Fruit fly (Drosophila melanogaster) whole organism, embryonic: ENCODE data around the gene Brms1.
A peak's percentile ranks its signal among the peaks of the same experiment; 100 is the strongest.

Experiments used
- CG11696 ChIP-seq: fragments of 200-800 bp; sonication (Bioruptor generic); IDR thresholded peaks from 2 replicates; pipeline ENCODE4 v1.3.6; 2022; ENCODE audit warnings: missing biosample characterization, missing genetic modification characterization
- CG11723 ChIP-seq: fragments of 200-800 bp; sonication (Bioruptor generic); optimal IDR thresholded peaks from 2 replicates; lab custom pipeline; 2017; ENCODE audit warnings: missing biosample characterization, mild to moderate bottlenecking, missing genetic modification characterization
- CG12391 ChIP-seq: fragments of 200-800 bp; sonication (Bioruptor generic); optimal IDR thresholded peaks from 3 replicates; lab custom pipeline; 2018; ENCODE audit warnings: missing biosample characterization, mild to moderate bottlenecking, missing genetic modification characterization, moderate library complexity
- CG12769 ChIP-seq: fragments of 200-800 bp; sonication (Bioruptor generic); optimal IDR thresholded peaks from 2 replicates; lab custom pipeline; 2019; ENCODE audit warnings: missing biosample characterization, mild to moderate bottlenecking, missing genetic modification characterization, moderate library complexity
- CG15011 ChIP-seq: fragments of 200-800 bp; sonication (Bioruptor generic); optimal IDR thresholded peaks from 3 replicates; lab custom pipeline; 2018; ENCODE audit warnings: missing biosample characterization, mild to moderate bottlenecking, missing genetic modification characterization
- CG1603 ChIP-seq: fragments of 200-800 bp; sonication (Bioruptor generic); optimal IDR thresholded peaks from 2 replicates; lab custom pipeline; 2019; ENCODE audit warnings: missing biosample characterization, mild to moderate bottlenecking, missing genetic modification characterization, moderate library complexity
- CG17328 ChIP-seq: fragments of 200-800 bp; sonication (Bioruptor generic); IDR thresholded peaks from 2 replicates; pipeline ENCODE4 v1.3.6; 2022; ENCODE audit warnings: missing biosample characterization, missing genetic modification characterization
- CG17361 ChIP-seq: fragments of 200-800 bp; sonication (Bioruptor generic); IDR thresholded peaks from 3 replicates; pipeline ENCODE4 v1.3.6; 2022; ENCODE audit warnings: missing biosample characterization, missing genetic modification characterization
- CG17802 ChIP-seq: fragments of 200-800 bp; sonication (Bioruptor generic); optimal IDR thresholded peaks from 2 replicates; lab custom pipeline; 2018; ENCODE audit warnings: missing biosample characterization, mild to moderate bottlenecking, missing genetic modification characterization, moderate library complexity
- CG17829 ChIP-seq: fragments of 200-800 bp; optimal IDR thresholded peaks from 2 replicates; lab custom pipeline; 2019; ENCODE audit warnings: missing biosample characterization, mild to moderate bottlenecking, missing genetic modification characterization, moderate library complexity
- CG18011 ChIP-seq: fragments of 200-800 bp; sonication (Bioruptor generic); optimal IDR thresholded peaks from 2 replicates; lab custom pipeline; 2017; ENCODE audit warnings: missing biosample characterization, missing genetic modification characterization, mild to moderate bottlenecking, moderate library complexity, missing genotype
- CG18262 ChIP-seq: fragments of 200-800 bp; optimal IDR thresholded peaks from 3 replicates; lab custom pipeline; 2019; ENCODE audit warnings: missing biosample characterization, mild to moderate bottlenecking, missing genetic modification characterization, moderate library complexity
- CG18476 ChIP-seq: fragments of 200-800 bp; sonication (Bioruptor generic); optimal IDR thresholded peaks from 2 replicates; lab custom pipeline; 2016; ENCODE audit warnings: missing biosample characterization, mild to moderate bottlenecking, missing genetic modification characterization
- CG30403 ChIP-seq: fragments of 200-800 bp; sonication (Bioruptor generic); optimal IDR thresholded peaks from 3 replicates; lab custom pipeline; 2016; ENCODE audit warnings: missing biosample characterization, missing genetic modification characterization
- CG32772 ChIP-seq: fragments of 200-800 bp; sonication (Bioruptor generic); IDR thresholded peaks from 2 replicates; pipeline ENCODE4 v1.3.6; 2022; ENCODE audit warnings: missing biosample characterization, missing genetic modification characterization
- CG4360 ChIP-seq: fragments of 200-800 bp; sonication (Bioruptor generic); IDR thresholded peaks from 2 replicates; pipeline ENCODE4 v1.3.6; 2022; ENCODE audit warnings: missing biosample characterization, missing genetic modification characterization
- CG4424 ChIP-seq: fragments of 200-800 bp; sonication (Bioruptor generic); optimal IDR thresholded peaks from 3 replicates; lab custom pipeline; 2016; ENCODE audit warnings: missing biosample characterization, missing genetic modification characterization
- CG7963 ChIP-seq: fragments of 200-800 bp; sonication (Bioruptor generic); IDR thresholded peaks from 3 replicates; pipeline ENCODE4 v1.3.6; 2022; ENCODE audit warnings: missing biosample characterization, missing genetic modification characterization; ENCODE audit not compliant: partially characterized antibody
- CG9727 ChIP-seq: fragments of 200-800 bp; sonication (Bioruptor generic); optimal IDR thresholded peaks from 3 replicates; lab custom pipeline; 2017; ENCODE audit warnings: missing biosample characterization, mild to moderate bottlenecking, missing genetic modification characterization
- Dek ChIP-seq: fragments of 200-800 bp; sonication (Bioruptor generic); optimal IDR thresholded peaks from 3 replicates; lab custom pipeline; 2019; ENCODE audit warnings: missing biosample characterization, mild to moderate bottlenecking, missing genetic modification characterization, moderate library complexity
- E2f1 ChIP-seq: fragments of 200-800 bp; sonication (Bioruptor generic); IDR thresholded peaks from 2 replicates; pipeline ENCODE4 v1.3.6; 2022; ENCODE audit warnings: missing biosample characterization, missing genetic modification characterization
- ERR ChIP-seq: fragments of 200-800 bp; sonication (Bioruptor generic); optimal IDR thresholded peaks from 2 replicates; lab custom pipeline; 2016; ENCODE audit warnings: missing biosample characterization, missing genetic modification characterization
- Elba2 ChIP-seq: fragments of 200-800 bp; sonication (Bioruptor generic); optimal IDR thresholded peaks from 3 replicates; lab custom pipeline; 2016; ENCODE audit warnings: missing biosample characterization, missing genetic modification characterization
- Ets65A ChIP-seq: fragments of 200-800 bp; sonication (Bioruptor generic); peaks from one replicate; lab custom pipeline; 2016; ENCODE audit warnings: missing biosample characterization, missing genetic modification characterization
- Fer3 ChIP-seq: fragments of 200-800 bp; sonication (Bioruptor generic); optimal IDR thresholded peaks from 2 replicates; lab custom pipeline; 2018; ENCODE audit warnings: missing biosample characterization, mild to moderate bottlenecking, missing genetic modification characterization, moderate library complexity
- HLH54F ChIP-seq: fragments of 200-800 bp; sonication (Bioruptor generic); optimal IDR thresholded peaks from 3 replicates; lab custom pipeline; 2016; ENCODE audit warnings: missing biosample characterization, missing genetic modification characterization
- NC2β ChIP-seq: fragments of 200-800 bp; sonication (Bioruptor generic); optimal IDR thresholded peaks from 2 replicates; lab custom pipeline; 2016; ENCODE audit warnings: missing biosample characterization, missing genetic modification characterization
- Sin3A ChIP-seq: fragments of >200 bp; optimal IDR thresholded peaks from 2 replicates; lab custom pipeline; 2018
- Ssrp ChIP-seq: fragments of 200-800 bp; sonication (Bioruptor generic); optimal IDR thresholded peaks from 2 replicates; lab custom pipeline; 2018; ENCODE audit warnings: missing biosample characterization, mild to moderate bottlenecking, missing genetic modification characterization, moderate library complexity
- Taf1 ChIP-seq: fragments of 200-800 bp; sonication (Bioruptor generic); IDR thresholded peaks from 2 replicates; pipeline ENCODE4 v1.3.6; 2022; ENCODE audit warnings: missing biosample characterization, missing genetic modification characterization
- ara ChIP-seq: fragments of 200-800 bp; sonication (Bioruptor generic); IDR thresholded peaks from 2 replicates; pipeline ENCODE4 v1.3.6; 2022; ENCODE audit warnings: missing biosample characterization, missing genetic modification characterization
- ato ChIP-seq: fragments of 200-800 bp; sonication (Bioruptor generic); IDR thresholded peaks from 2 replicates; pipeline ENCODE4 v1.3.6; 2022; ENCODE audit warnings: missing biosample characterization, missing genetic modification characterization; ENCODE audit not compliant: partially characterized antibody
- bab2 ChIP-seq: fragments of 200-800 bp; sonication (Bioruptor generic); optimal IDR thresholded peaks from 2 replicates; lab custom pipeline; 2016; ENCODE audit warnings: missing biosample characterization, missing genetic modification characterization
- bsh ChIP-seq, 2 experiments: fragments of 200-800 bp; sonication (Bioruptor generic); optimal IDR thresholded peaks; 2 replicates each; lab custom pipeline; 2017 to 2018; ENCODE audit warnings: mild to moderate bottlenecking in 2 of 2, missing biosample characterization in 2 of 2, missing genetic modification characterization in 2 of 2, moderate library complexity in 1 of 2
- caup ChIP-seq: fragments of 200-800 bp; sonication (Bioruptor generic); optimal IDR thresholded peaks from 3 replicates; lab custom pipeline; 2017; ENCODE audit warnings: missing biosample characterization, mild to moderate bottlenecking, missing genetic modification characterization, moderate library complexity; ENCODE audit not compliant: severe bottlenecking
- ci ChIP-seq: fragments of 200-800 bp; sonication (Bioruptor generic); IDR thresholded peaks from 3 replicates; pipeline ENCODE4 v1.3.6; 2022; ENCODE audit warnings: missing biosample characterization, missing genetic modification characterization
- dmrt11E ChIP-seq: fragments of 200-800 bp; sonication (Bioruptor generic); optimal IDR thresholded peaks from 3 replicates; lab custom pipeline; 2018; ENCODE audit warnings: missing biosample characterization, mild to moderate bottlenecking, missing genetic modification characterization, moderate library complexity
- emc ChIP-seq: fragments of 200-800 bp; sonication (Bioruptor generic); optimal IDR thresholded peaks from 2 replicates; lab custom pipeline; 2016; ENCODE audit warnings: missing biosample characterization, missing genetic modification characterization
- gem ChIP-seq: fragments of 200-800 bp; sonication (Bioruptor generic); optimal IDR thresholded peaks from 2 replicates; lab custom pipeline; 2019; ENCODE audit warnings: missing biosample characterization, mild to moderate bottlenecking, missing genetic modification characterization, moderate library complexity
- ham ChIP-seq: fragments of 200-800 bp; sonication (Bioruptor generic); IDR thresholded peaks from 2 replicates; pipeline ENCODE4 v1.3.6; 2022; ENCODE audit warnings: missing biosample characterization, missing genetic modification characterization
- ind ChIP-seq: fragments of 200-800 bp; sonication (Bioruptor generic); optimal IDR thresholded peaks from 3 replicates; lab custom pipeline; 2016; ENCODE audit warnings: missing biosample characterization, missing genetic modification characterization
- ken ChIP-seq: fragments of 200-800 bp; sonication (Bioruptor generic); IDR thresholded peaks from 3 replicates; pipeline ENCODE4 v1.3.6; 2022; ENCODE audit warnings: missing biosample characterization, missing genetic modification characterization
- onecut ChIP-seq: fragments of 200-800 bp; sonication (Bioruptor generic); IDR thresholded peaks from 2 replicates; pipeline ENCODE4 v1.3.6; 2022; ENCODE audit warnings: missing biosample characterization, missing genetic modification characterization
- org-1 ChIP-seq: fragments of 200-800 bp; sonication (Bioruptor generic); optimal IDR thresholded peaks from 2 replicates; lab custom pipeline; 2017; ENCODE audit warnings: missing biosample characterization, missing genetic modification characterization
- pb ChIP-seq: fragments of 200-800 bp; sonication (Bioruptor generic); optimal IDR thresholded peaks from 3 replicates; lab custom pipeline; 2016; ENCODE audit warnings: missing biosample characterization, missing genetic modification characterization
- sens-2 ChIP-seq: fragments of 200-800 bp; sonication (Bioruptor generic); IDR thresholded peaks from 2 replicates; pipeline ENCODE4 v1.3.6; 2022; ENCODE audit warnings: missing biosample characterization, missing genetic modification characterization
- tio ChIP-seq: fragments of 200-800 bp; sonication (Bioruptor generic); optimal IDR thresholded peaks from 2 replicates; lab custom pipeline; 2017; ENCODE audit warnings: missing biosample characterization, missing genetic modification characterization, inconsistent platforms
- tll ChIP-seq, 2 experiments: fragments of 200-800 bp in 1 of 2; fragments of >200 bp in 1 of 2; sonication (Bioruptor generic) in 1 of 2; optimal IDR thresholded peaks; 2 replicates each; lab custom pipeline; 2017 to 2019; ENCODE audit warnings: missing biosample characterization in 2 of 2, missing genetic modification characterization in 2 of 2, mild to moderate bottlenecking in 1 of 2, moderate library complexity in 1 of 2
- zf30C ChIP-seq: fragments of 200-800 bp; sonication (Bioruptor generic); optimal IDR thresholded peaks from 3 replicates; lab custom pipeline; 2018; ENCODE audit warnings: missing biosample characterization, mild to moderate bottlenecking, missing genetic modification characterization

Gene Brms1

dm6 chrX:12939951-12940350, 30.5 kb upstream of the Brms1 start (continued):
- TF ChIP-seq bab2 (GFP tag; lab: Kevin White, UChicago), result no peak
- TF ChIP-seq CG32772 (GFP tag; lab: Robert Waterston, UW), result no peak
- TF ChIP-seq ERR (GFP tag; lab: Kevin White, UChicago), result no peak
- TF ChIP-seq dmrt11E (tag; lab: Kevin White, UChicago), result peak; percentile 62
- TF ChIP-seq tll (GFP tag; optimal IDR thresholded peaks at IDR 0.05; lab: Kevin White, UChicago), result peak in 1 of 2 experiments; percentile 66
- peak in 1 of 2 experiments; percentile 19 for TF ChIP-seq bsh (GFP tag; optimal IDR thresholded peaks at IDR 0.05; lab: Kevin White, UChicago)
- no peak for TF ChIP-seq CG18011 (GFP tag; lab: Kevin White, UChicago)
- peak; percentile 8 for TF ChIP-seq Elba2 (GFP tag; lab: Kevin White, UChicago)
- peak; percentile 51 for TF ChIP-seq ara (GFP tag; lab: Robert Waterston, UW)
- no peak for TF ChIP-seq NC2β (GFP tag; lab: Kevin White, UChicago)
- TF ChIP-seq CG17328 (GFP tag; lab: Robert Waterston, UW), result peak; percentile 57
- TF ChIP-seq ind (GFP tag; lab: Kevin White, UChicago), result no peak
- peak; percentile 47; the same call in 1 of the 3 replicates for TF ChIP-seq ci (GFP tag; lab: Robert Waterston, UW)
- TF ChIP-seq CG1603 (tag; lab: Kevin White, UChicago), result peak; percentile 25
- no peak for TF ChIP-seq CG17802 (tag; lab: Kevin White, UChicago)
- TF ChIP-seq zf30C (GFP tag; lab: Kevin White, UChicago), result peak; percentile 61
- peak; percentile 39 for TF ChIP-seq CG18262 (tag; lab: Kevin White, UChicago)
- TF ChIP-seq gem, result peak; percentile 31
- TF ChIP-seq CG7963 (GFP tag; lab: Robert Waterston, UW), result no peak
- no peak for TF ChIP-seq CG4360 (GFP tag; lab: Robert Waterston, UW)
- peak; percentile 6 for TF ChIP-seq tio
- TF ChIP-seq CG17829 (tag; lab: Kevin White, UChicago), result peak; percentile 17
- TF ChIP-seq HLH54F (GFP tag; lab: Kevin White, UChicago), result no peak
- TF ChIP-seq CG12391 (tag; lab: Kevin White, UChicago), result peak; percentile 29
- TF ChIP-seq Ssrp (tag; lab: Kevin White, UChicago), result no peak
- TF ChIP-seq caup (GFP tag; lab: Kevin White, UChicago), result no peak
- TF ChIP-seq CG4424 (GFP tag; lab: Kevin White, UChicago), result peak; percentile 18
- 0 out of 2 replicates have a peak, but pooled peaks have one; percentile 9 for TF ChIP-seq E2f1 (GFP tag; lab: Robert Waterston, UW)

dm6 chrX:12939021-12939420, 29.6 kb upstream of the Brms1 start:
- TF ChIP-seq CG18476 (GFP tag; lab: Kevin White, UChicago), result peak; percentile 66
- TF ChIP-seq Dek, result no peak
- peak; percentile 49; the same call in 1 of the 2 replicates for TF ChIP-seq onecut (GFP tag; lab: Robert Waterston, UW)
- no peak for TF ChIP-seq ken (GFP tag; lab: Robert Waterston, UW)
- no peak for TF ChIP-seq pb
- no peak for TF ChIP-seq emc
- TF ChIP-seq Ets65A (GFP tag; lab: Kevin White, UChicago), result peak; percentile 58

- TF ChIP-seq CG15011 (GFP tag; lab: Kevin White, UChicago) (peak; percentile 0), CG12769 (no peak), org-1 (GFP tag; lab: Kevin White, UChicago) (peak; percentile 6), Sin3A (lab: Kevin White, UChicago) (no peak), ato (GFP tag; lab: Robert Waterston, UW) (no peak), CG11696 (GFP tag; lab: Robert Waterston, UW) (no peak), Fer3 (tag; lab: Kevin White, UChicago) (peak; percentile 49), ham (GFP tag; lab: Robert Waterston, UW) (no peak), Taf1 (GFP tag; lab: Robert Waterston, UW) (no peak), CG30403 (peak; percentile 29), CG17361 (GFP tag; lab: Robert Waterston, UW) (peak; percentile 56), CG11723 (no peak), sens-2 (GFP tag; lab: Robert Waterston, UW) (no peak), CG9727 (GFP tag; lab: Kevin White, UChicago) (peak; percentile 54)
Observed at dm6 chrX:12937825-12938520, 28.6 kb upstream of the Brms1 start.
